Fruit fly (Drosophila melanogaster): ENCODE results near the gene CG32812.

The CG32812 gene

DNA sequence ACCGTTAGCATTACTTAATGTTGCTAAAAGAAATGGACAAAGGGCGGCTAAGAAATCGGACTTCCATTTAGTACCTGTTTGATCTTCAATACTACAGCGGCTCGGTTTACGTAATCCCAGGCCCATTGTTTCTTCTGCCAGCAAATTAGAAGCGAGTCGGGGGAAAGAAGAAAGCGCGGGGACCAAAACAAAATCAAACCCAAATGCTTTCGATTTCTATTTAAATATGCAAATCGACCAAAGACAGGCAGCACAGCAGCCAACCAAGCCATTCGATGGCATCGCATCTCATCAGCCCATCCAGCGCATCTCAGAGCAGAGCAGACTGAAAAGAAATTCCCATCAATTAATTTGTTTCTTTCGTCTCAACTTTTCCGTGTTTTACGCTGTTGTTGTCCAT, 25.4 kb downstream of the CG32812 start:
- TF ChIP-seq Lpt (GFP tag; optimal IDR thresholded peaks at IDR 0.05) (no peak), Sox102F (GFP tag; optimal IDR thresholded peaks at IDR 0.05) (no peak), OdsH (GFP tag; optimal IDR thresholded peaks at IDR 0.05) (no peak), CG9139 (GFP tag; optimal IDR thresholded peaks at IDR 0.05) (no peak), CG6163 (GFP tag; IDR thresholded peaks at IDR 0.05) (no peak), lz (GFP tag; optimal IDR thresholded peaks at IDR 0.05) (no peak), CG3032 (tag; optimal IDR thresholded peaks at IDR 0.05) (no peak), Blimp-1 (GFP tag; optimal IDR thresholded peaks at IDR 0.05) (no peak), Eip93F (GFP tag; optimal IDR thresholded peaks at IDR 0.05) (no peak), Eip78C (GFP tag) (no peak), CG32006 (GFP tag; optimal IDR thresholded peaks at IDR 0.05) (no peak), CG34406 (GFP tag; optimal IDR thresholded peaks at IDR 0.05) (no peak), CG10631 (GFP tag; optimal IDR thresholded peaks at IDR 0.05) (no peak), Hr4 (GFP tag; optimal IDR thresholded peaks at IDR 0.05) (no peak), fd59A (GFP tag; optimal IDR thresholded peaks at IDR 0.05) (no peak), CG11902 (GFP tag; optimal IDR thresholded peaks at IDR 0.05) (no peak), CG6792 (GFP tag; optimal IDR thresholded peaks at IDR 0.05) (no peak)

DNA sequence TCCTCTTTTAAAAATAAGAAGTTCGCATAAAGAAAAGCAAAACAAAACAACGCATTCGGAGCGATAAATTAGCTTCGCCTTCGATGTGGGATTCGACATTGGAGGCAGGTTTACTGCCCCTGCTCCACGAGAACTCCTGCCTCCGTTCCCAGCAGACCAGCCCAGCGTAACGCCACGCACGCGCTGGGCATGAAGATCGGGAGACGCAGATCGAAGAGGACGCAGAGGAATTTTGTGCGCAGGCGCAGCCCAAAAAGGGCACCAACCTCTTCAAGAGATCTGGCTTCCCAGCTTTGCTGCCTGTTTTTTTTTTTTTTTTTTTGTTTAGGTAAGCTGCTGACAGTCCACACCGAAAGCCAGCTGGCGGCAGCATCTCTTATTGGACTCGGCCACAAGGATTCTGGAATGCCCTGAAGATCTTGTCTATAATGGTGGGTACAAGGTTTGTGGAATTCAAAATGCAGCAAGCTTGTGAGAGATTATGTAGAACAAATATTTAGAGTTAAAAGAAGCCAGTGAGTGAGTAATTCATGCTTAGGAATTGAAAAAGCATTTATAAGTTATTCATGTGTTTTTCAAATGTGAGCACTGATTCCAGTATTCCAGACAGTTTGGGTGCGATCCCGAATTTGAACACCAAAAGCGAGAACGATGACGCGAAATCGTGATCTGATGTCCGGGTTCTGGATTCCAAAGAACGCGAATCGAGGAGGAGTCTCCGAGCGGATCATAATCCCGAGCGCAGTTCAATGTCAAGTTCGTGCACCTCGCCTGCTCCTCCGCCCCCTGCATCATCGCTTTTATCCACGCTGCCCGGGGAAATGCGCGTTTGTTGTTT, 33.3 kb downstream of the CG32812 start:
- TF ChIP-seq CG4318 (GFP tag; optimal IDR thresholded peaks at IDR 0.05): no peak
- TF ChIP-seq Hr39 (GFP tag; optimal IDR thresholded peaks at IDR 0.05): peak; percentile 71
- no peak for TF ChIP-seq CG1621 (tag; optimal IDR thresholded peaks at IDR 0.05)
- no peak for TF ChIP-seq dac (GFP tag; optimal IDR thresholded peaks at IDR 0.05)
- TF ChIP-seq dsx (GFP tag; optimal IDR thresholded peaks at IDR 0.05; ENCODE audit: poor library complexity, severe bottlenecking): no peak
- no peak for TF ChIP-seq fd85E (GFP tag; optimal IDR thresholded peaks at IDR 0.05)
- no peak for TF ChIP-seq OdsH (GFP tag; optimal IDR thresholded peaks at IDR 0.05)
- TF ChIP-seq acj6 (GFP tag; optimal IDR thresholded peaks at IDR 0.05): no peak
- no peak for TF ChIP-seq CG10631 (GFP tag; optimal IDR thresholded peaks at IDR 0.05)
- TF ChIP-seq Sox102F (GFP tag; optimal IDR thresholded peaks at IDR 0.05): peak; percentile 61
- TF ChIP-seq ss (GFP tag; optimal IDR thresholded peaks at IDR 0.05): peak in 1 of 2 experiments; percentile 1
- TF ChIP-seq salr (GFP tag; optimal IDR thresholded peaks at IDR 0.05): no peak
- TF ChIP-seq CG6276 (GFP tag; optimal IDR thresholded peaks at IDR 0.05): no peak
- TF ChIP-seq CG31627 (GFP tag; optimal IDR thresholded peaks at IDR 0.05): peak; percentile 64
- peak; percentile 70 for TF ChIP-seq Eip78C (GFP tag)
- no peak for TF ChIP-seq Eip93F (GFP tag; optimal IDR thresholded peaks at IDR 0.05)
- no peak for TF ChIP-seq Lpt (GFP tag; optimal IDR thresholded peaks at IDR 0.05)
- TF ChIP-seq Gug (GFP tag; IDR thresholded peaks at IDR 0.05): no peak
- peak; percentile 4 for TF ChIP-seq CG34406 (GFP tag; optimal IDR thresholded peaks at IDR 0.05)
- TF ChIP-seq CG16779 (tag; optimal IDR thresholded peaks at IDR 0.05): no peak
- TF ChIP-seq Hr4 (GFP tag; optimal IDR thresholded peaks at IDR 0.05): no peak
- no peak for TF ChIP-seq eg (GFP tag; IDR thresholded peaks at IDR 0.05)
- TF ChIP-seq Sox15 (GFP tag; optimal IDR thresholded peaks at IDR 0.05): no peak
- peak; percentile 67 for TF ChIP-seq esn (GFP tag; optimal IDR thresholded peaks at IDR 0.05)
- peak; percentile 88 for TF ChIP-seq svp (GFP tag)
- TF ChIP-seq CG3919 (GFP tag; optimal IDR thresholded peaks at IDR 0.05): peak; percentile 14
- no peak for TF ChIP-seq CG11902 (GFP tag; optimal IDR thresholded peaks at IDR 0.05)
- TF ChIP-seq CG8119 (GFP tag; IDR thresholded peaks at IDR 0.05): no peak
- peak; percentile 81 for TF ChIP-seq CG6854 (GFP tag; optimal IDR thresholded peaks at IDR 0.05)
- TF ChIP-seq lz (GFP tag; optimal IDR thresholded peaks at IDR 0.05): peak; percentile 71
- TF ChIP-seq spab (GFP tag; optimal IDR thresholded peaks at IDR 0.05): no peak
- no peak for TF ChIP-seq CG3032 (tag; optimal IDR thresholded peaks at IDR 0.05)
- no peak for TF ChIP-seq CG11294 (GFP tag; IDR thresholded peaks at IDR 0.05)
- peak; percentile 70 for TF ChIP-seq Met (GFP tag; optimal IDR thresholded peaks at IDR 0.05)
- no peak for TF ChIP-seq CG11762 (GFP tag; optimal IDR thresholded peaks at IDR 0.05; ENCODE audit: insufficient read depth)
- TF ChIP-seq fkh (GFP tag; optimal IDR thresholded peaks at IDR 0.05): no peak
- no peak for TF ChIP-seq CG15336 (GFP tag; IDR thresholded peaks at IDR 0.05)
- TF ChIP-seq CG6792 (GFP tag; optimal IDR thresholded peaks at IDR 0.05): peak; percentile 35
- peak; percentile 49 for TF ChIP-seq vri (GFP tag; optimal IDR thresholded peaks at IDR 0.05)
- TF ChIP-seq CG8632 (GFP tag; optimal IDR thresholded peaks at IDR 0.05): no peak
- no peak for TF ChIP-seq CG6808 (GFP tag; optimal IDR thresholded peaks at IDR 0.05)
- TF ChIP-seq Smox (GFP tag; optimal IDR thresholded peaks at IDR 0.05): peak; percentile 69

Measured in whole organism, prepupa.